Worm (Caenorhabditis elegans) whole organism, mixed stage, embryonic: ENCODE results near the gene F45G2.8.
A peak's percentile ranks its signal among the peaks of the same experiment; 100 is the strongest.

Experiments used
- lsy-2 ChIP-seq: fragments of 150-350 bp; optimal IDR thresholded peaks from 2 replicates; lab custom pipeline; 2014; ENCODE audit warnings: missing biosample characterization, missing genetic modification characterization
- nhr-76 ChIP-seq: sonication (generic microtip); optimal IDR thresholded peaks from 2 replicates; lab custom pipeline; 2017; ENCODE audit warnings: missing biosample characterization, missing genetic modification characterization
- unc-39 ChIP-seq: fragments of 150-350 bp; optimal IDR thresholded peaks from 2 replicates; lab custom pipeline; 2014; ENCODE audit warnings: missing biosample characterization, missing genetic modification characterization

- TF ChIP-seq nhr-76 (tag; lab: Kevin White, UChicago), result no peak
- TF ChIP-seq lsy-2 (tag; lab: Kevin White, UChicago), result peak; percentile 42
- no peak for TF ChIP-seq unc-39 (tag; lab: Kevin White, UChicago)
Measured at ce11 chrIII:13423414-13423813, 12.1 kb downstream of the F45G2.8 start, which contains the start of gene exo-1.
